Worm (Caenorhabditis elegans): ENCODE results near the gene tag-196.
"Not testable (repeated sequence)": the region's sequence is repeated elsewhere in the genome, so short reads cannot be mapped to it uniquely, and the experiment has no call there.

Gene tag-196

DNA sequence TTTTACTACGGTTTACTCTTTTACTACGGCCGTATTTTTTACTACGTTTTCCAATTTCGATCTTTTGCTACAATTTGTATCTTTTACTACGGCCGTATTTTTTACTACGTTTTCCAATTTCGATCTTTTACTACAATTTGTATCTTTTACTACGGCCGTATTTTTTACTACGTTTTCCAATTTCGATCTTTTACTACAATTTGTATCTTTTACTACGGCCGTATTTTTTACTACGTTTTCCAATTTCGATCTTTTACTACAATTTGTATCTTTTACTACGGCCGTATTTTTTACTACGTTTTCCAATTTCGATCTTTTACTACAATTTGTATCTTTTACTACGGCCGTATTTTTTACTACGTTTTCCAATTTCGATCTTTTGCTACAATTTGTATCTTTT, 20.0 kb upstream of the tag-196 start, which contains the start of gene F25G6.1:
TSS of gene F25G6.1 (plus strand) at position 301 of the 400 bp plus-strand sequence.
- not testable (repeated sequence) for TF ChIP-seq klf-2 (GFP tag; conservative IDR thresholded peaks at IDR 0.05); med-1 (GFP tag; optimal IDR thresholded peaks at IDR 0.05; ENCODE audit: insufficient read depth); cog-1 (tag; optimal IDR thresholded peaks at IDR 0.05)

- TF ChIP-seq ref-1 (GFP tag; conservative IDR thresholded peaks at IDR 0.05) (no peak), cog-1 (tag; optimal IDR thresholded peaks at IDR 0.05) (no peak), klf-2 (GFP tag; conservative IDR thresholded peaks at IDR 0.05) (no peak), flt-1 (GFP tag; IDR thresholded peaks at IDR 0.05) (no peak), tab-1 (GFP tag; IDR thresholded peaks at IDR 0.05) (no peak), med-1 (GFP tag; optimal IDR thresholded peaks at IDR 0.05; ENCODE audit: insufficient read depth) (no peak), ztf-23 (GFP tag; IDR thresholded peaks at IDR 0.05) (no peak), T22C8.4 (GFP tag; IDR thresholded peaks at IDR 0.05) (no peak)
Observed at ce11 chrV:8580961-8581360, 13.8 kb upstream of the tag-196 start, which contains the start of gene C10B5.1. TSS of gene C10B5.1 (plus strand) at chrV:8581261.

DNA sequence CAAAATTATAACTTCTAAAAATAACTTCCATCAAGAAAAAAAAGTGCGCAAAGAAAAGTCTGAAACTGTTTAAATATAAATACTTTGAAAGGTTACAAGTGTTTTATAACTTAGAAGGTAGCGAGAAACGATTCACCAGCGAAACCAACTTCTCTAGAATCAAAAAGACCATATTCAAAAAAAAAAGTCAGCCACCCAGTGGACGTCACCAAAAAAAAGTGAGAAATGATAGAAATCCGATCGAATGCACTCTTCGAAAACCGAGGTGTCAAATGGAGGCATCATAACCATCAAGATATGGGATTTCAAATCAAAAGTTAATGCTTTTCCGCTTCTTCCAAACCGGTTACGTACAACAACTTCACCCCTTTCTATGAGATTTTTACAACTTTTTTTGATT, 8.2 kb upstream of the tag-196 start:
- no peak for TF ChIP-seq ztf-23 (GFP tag; IDR thresholded peaks at IDR 0.05)
- no peak for TF ChIP-seq flt-1 (GFP tag; IDR thresholded peaks at IDR 0.05)
- TF ChIP-seq cog-1 (tag; optimal IDR thresholded peaks at IDR 0.05), result no peak
- no peak for TF ChIP-seq ref-1 (GFP tag; conservative IDR thresholded peaks at IDR 0.05)
- TF ChIP-seq ztf-29 (GFP tag; IDR thresholded peaks at IDR 0.05), result no peak
- no peak for TF ChIP-seq klf-2 (GFP tag; conservative IDR thresholded peaks at IDR 0.05)
- no peak for TF ChIP-seq tab-1 (GFP tag; IDR thresholded peaks at IDR 0.05)
- no peak for TF ChIP-seq med-1 (GFP tag; optimal IDR thresholded peaks at IDR 0.05; ENCODE audit: insufficient read depth)
- no peak for TF ChIP-seq T22C8.4 (GFP tag; IDR thresholded peaks at IDR 0.05)

- no peak for TF ChIP-seq flt-1 (GFP tag; IDR thresholded peaks at IDR 0.05)
Observed at ce11 chrV:8586920-8587319, 7.8 kb upstream of the tag-196 start.

DNA sequence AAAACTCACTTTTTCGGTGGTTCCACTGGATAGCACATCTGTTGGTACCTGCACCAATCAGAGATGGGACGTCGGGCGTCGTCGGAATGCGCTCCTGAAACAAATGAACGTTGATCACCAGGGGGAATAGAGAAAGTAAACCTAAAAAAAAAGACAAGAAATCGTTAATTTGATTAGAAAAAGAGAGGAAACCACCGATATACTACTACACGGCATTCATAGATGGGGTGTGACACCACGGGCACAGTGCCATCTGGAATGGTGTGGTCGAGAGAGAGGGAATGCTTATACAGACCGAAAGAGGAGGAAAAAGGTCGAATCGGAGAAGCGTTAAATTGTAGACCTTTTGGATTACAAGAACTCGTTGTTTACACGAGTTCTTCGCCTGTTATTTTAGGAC, 6.6 kb upstream of the tag-196 start, which contains the start of gene C10B5.3:
TSS of gene C10B5.3 (minus strand) at position 101 of the 400 bp plus-strand sequence.
- TF ChIP-seq cog-1 (tag; optimal IDR thresholded peaks at IDR 0.05) (no peak), ztf-23 (GFP tag; IDR thresholded peaks at IDR 0.05) (0 out of 2 replicates have a peak, but pooled peaks have one; percentile 15)

DNA sequence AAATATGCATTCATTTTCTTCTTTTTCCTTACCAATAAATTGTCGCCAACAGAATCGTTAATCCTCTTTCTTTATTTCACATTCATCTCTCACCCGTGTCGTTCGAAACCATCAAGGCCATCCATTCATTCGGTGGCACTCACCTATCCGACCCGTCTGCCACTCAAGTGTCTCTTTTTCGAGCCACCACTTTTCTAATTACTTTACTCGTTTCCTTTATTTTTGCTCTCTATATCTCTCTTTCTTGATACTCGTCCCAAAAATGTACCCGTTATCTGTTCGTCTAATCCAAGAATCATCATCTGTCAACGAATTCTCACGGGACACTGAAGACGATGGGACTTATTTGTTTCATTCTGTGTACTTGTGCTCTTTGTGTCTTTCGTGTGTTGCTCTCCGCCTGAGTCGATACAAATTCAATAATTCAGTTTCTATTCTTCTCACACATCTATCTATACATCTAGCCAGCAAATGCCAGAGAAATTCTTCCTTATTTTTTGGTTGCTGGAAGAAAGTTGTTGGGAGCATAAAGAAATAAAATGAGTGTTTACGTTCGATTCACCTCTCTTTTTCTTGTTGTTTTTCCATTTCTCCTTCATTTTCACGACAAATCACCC, 1.9 kb upstream of the tag-196 start:
- no peak for TF ChIP-seq tab-1 (GFP tag; IDR thresholded peaks at IDR 0.05)
- TF ChIP-seq cog-1 (tag; optimal IDR thresholded peaks at IDR 0.05), result no peak
- no peak for TF ChIP-seq flt-1 (GFP tag; IDR thresholded peaks at IDR 0.05)
- TF ChIP-seq ztf-23 (GFP tag; IDR thresholded peaks at IDR 0.05), result no peak
- no peak for TF ChIP-seq T22C8.4 (GFP tag; IDR thresholded peaks at IDR 0.05)
- no peak for TF ChIP-seq klf-2 (GFP tag; conservative IDR thresholded peaks at IDR 0.05)
- TF ChIP-seq ztf-29 (GFP tag; IDR thresholded peaks at IDR 0.05), result no peak
- TF ChIP-seq ref-1 (GFP tag; conservative IDR thresholded peaks at IDR 0.05), result no peak
- TF ChIP-seq med-1 (GFP tag; optimal IDR thresholded peaks at IDR 0.05; ENCODE audit: insufficient read depth), result no peak

DNA sequence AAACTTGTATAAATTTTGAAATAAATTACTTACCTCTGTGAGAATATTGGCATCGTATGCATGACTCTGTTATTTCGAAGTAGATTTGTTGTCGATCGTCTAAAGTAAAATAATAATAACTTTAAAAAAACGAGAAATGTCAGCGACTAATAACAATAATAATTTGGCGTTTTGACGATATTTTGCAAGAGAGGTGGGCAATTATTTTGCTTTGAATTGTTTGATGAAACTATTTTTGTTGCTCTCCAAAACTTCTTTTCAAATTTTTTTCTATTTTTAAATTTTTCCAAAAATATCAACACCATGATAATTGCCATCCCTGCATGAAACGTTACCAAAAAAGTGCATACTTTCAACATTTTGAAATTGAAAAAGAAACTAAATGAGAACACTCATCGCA, 4.5 kb downstream of the tag-196 start, which contains the start of gene F41E6.7:
TSS of gene F41E6.7 (minus strand) at position 101 of the 400 bp plus-strand sequence.
- TF ChIP-seq cog-1 (tag; optimal IDR thresholded peaks at IDR 0.05), result no peak
- TF ChIP-seq ref-1 (GFP tag; conservative IDR thresholded peaks at IDR 0.05), result no peak
- no peak for TF ChIP-seq ztf-29 (GFP tag; IDR thresholded peaks at IDR 0.05)
- no peak for TF ChIP-seq ztf-23 (GFP tag; IDR thresholded peaks at IDR 0.05)
- no peak for TF ChIP-seq T22C8.4 (GFP tag; IDR thresholded peaks at IDR 0.05)

DNA sequence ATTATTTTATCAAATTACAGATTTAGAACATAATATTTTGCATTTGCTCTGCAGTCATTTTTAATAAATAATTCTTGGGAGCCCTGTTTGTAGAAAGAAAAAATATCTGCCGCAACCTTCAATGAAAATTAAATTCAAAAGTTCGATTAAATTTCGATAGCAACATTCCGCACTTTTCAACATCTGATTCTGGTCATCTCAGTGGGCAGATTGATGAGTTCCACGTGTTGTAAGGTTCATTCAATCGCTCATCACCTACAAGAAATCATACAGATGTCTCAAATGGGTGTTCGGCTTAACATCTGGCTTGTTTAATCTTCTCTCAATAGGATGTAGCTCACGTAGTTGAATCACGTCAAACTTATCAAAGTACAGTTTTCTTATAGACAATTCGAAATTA, 5.2 kb downstream of the tag-196 start:
- TF ChIP-seq tab-1 (GFP tag; IDR thresholded peaks at IDR 0.05), result no peak
- no peak for TF ChIP-seq ref-1 (GFP tag; conservative IDR thresholded peaks at IDR 0.05)
- TF ChIP-seq flt-1 (GFP tag; IDR thresholded peaks at IDR 0.05), result no peak
- no peak for TF ChIP-seq ztf-23 (GFP tag; IDR thresholded peaks at IDR 0.05)

ce11 chrV:8601420-8601819, 6.7 kb downstream of the tag-196 start, which contains the start of gene F41E6.8:
TSS of gene F41E6.8 (minus strand) at chrV:8601520.
- TF ChIP-seq tab-1 (GFP tag; IDR thresholded peaks at IDR 0.05) (no peak), cog-1 (tag; optimal IDR thresholded peaks at IDR 0.05) (no peak), ztf-23 (GFP tag; IDR thresholded peaks at IDR 0.05) (no peak), ref-1 (GFP tag; conservative IDR thresholded peaks at IDR 0.05) (no peak), T22C8.4 (GFP tag; IDR thresholded peaks at IDR 0.05) (no peak)

- TF ChIP-seq ztf-29 (GFP tag; IDR thresholded peaks at IDR 0.05) (no peak), med-1 (GFP tag; optimal IDR thresholded peaks at IDR 0.05; ENCODE audit: insufficient read depth) (no peak), ztf-23 (GFP tag; IDR thresholded peaks at IDR 0.05) (no peak), cog-1 (tag; optimal IDR thresholded peaks at IDR 0.05) (no peak), klf-2 (GFP tag; conservative IDR thresholded peaks at IDR 0.05) (no peak), ref-1 (GFP tag; conservative IDR thresholded peaks at IDR 0.05) (no peak), tab-1 (GFP tag; IDR thresholded peaks at IDR 0.05) (no peak), flt-1 (GFP tag; IDR thresholded peaks at IDR 0.05) (no peak), T22C8.4 (GFP tag; IDR thresholded peaks at IDR 0.05) (no peak)
Observed at ce11 chrV:8602638-8603037, 7.9 kb downstream of the tag-196 start, which contains the start of gene F41E6.15. TSS of gene F41E6.15 (minus strand) at chrV:8602738.

DNA sequence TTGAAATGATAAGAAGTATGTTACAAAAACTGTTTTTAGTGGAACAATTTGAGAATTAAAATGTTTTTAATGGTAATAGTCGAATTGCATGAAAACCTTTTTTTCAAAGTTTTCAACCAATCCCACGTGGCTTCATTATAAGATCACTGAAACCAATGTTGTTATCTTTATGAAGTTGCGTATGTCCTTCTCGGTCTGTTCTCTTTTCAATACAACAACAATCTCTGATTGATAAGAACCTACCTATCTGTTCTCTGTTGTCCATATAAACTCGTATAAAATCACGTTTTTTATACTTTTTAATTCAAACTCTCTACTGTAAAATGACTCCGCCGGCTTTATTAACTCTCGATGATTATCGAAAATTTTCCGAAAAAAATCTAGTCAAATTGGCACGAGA, 8.6 kb downstream of the tag-196 start, which contains the start of gene F41E6.5:
TSS of gene F41E6.5 (plus strand) at position 209 of the 400 bp plus-strand sequence.
- TF ChIP-seq flt-1 (GFP tag; IDR thresholded peaks at IDR 0.05), result no peak
- no peak for TF ChIP-seq cog-1 (tag; optimal IDR thresholded peaks at IDR 0.05)
- TF ChIP-seq med-1 (GFP tag; optimal IDR thresholded peaks at IDR 0.05; ENCODE audit: insufficient read depth), result no peak
- no peak for TF ChIP-seq ztf-29 (GFP tag; IDR thresholded peaks at IDR 0.05)
- no peak for TF ChIP-seq ref-1 (GFP tag; conservative IDR thresholded peaks at IDR 0.05)
- TF ChIP-seq T22C8.4 (GFP tag; IDR thresholded peaks at IDR 0.05), result no peak
- no peak for TF ChIP-seq tab-1 (GFP tag; IDR thresholded peaks at IDR 0.05)
- TF ChIP-seq ztf-23 (GFP tag; IDR thresholded peaks at IDR 0.05), result no peak
- TF ChIP-seq klf-2 (GFP tag; conservative IDR thresholded peaks at IDR 0.05), result no peak

All from whole organism, midembryonic.